Fruit fly (Drosophila melanogaster) whole organism, embryonic: ENCODE measurements around the gene CG6126.
A peak's percentile ranks its signal among the peaks of the same experiment; 100 is the strongest.

Source experiments
- Asciz ChIP-seq: fragments of 200-800 bp; sonication (Bioruptor generic); optimal IDR thresholded peaks from 2 replicates; lab custom pipeline; 2017; ENCODE audit warnings: missing biosample characterization, mild to moderate bottlenecking, missing genetic modification characterization, missing genetic modification reagents
- Atf6 ChIP-seq: fragments of 200-800 bp; sonication (Bioruptor generic); IDR thresholded peaks from 2 replicates; pipeline ENCODE4 v1.3.6; 2022; ENCODE audit warnings: missing biosample characterization, missing genetic modification characterization
- BEAF-32 ChIP-seq: fragments of 200-800 bp; sonication (Bioruptor generic); optimal IDR thresholded peaks from 3 replicates; lab custom pipeline; 2017; ENCODE audit warnings: missing biosample characterization, missing genetic modification characterization, mild to moderate bottlenecking, moderate library complexity, missing genetic modification reagents
- Bteb2 ChIP-seq: fragments of 200-800 bp; sonication (Bioruptor generic); optimal IDR thresholded peaks from 2 replicates; lab custom pipeline; 2016; ENCODE audit warnings: missing biosample characterization, missing genetic modification characterization
- CG10147 ChIP-seq: fragments of 200-800 bp; sonication (Bioruptor generic); optimal IDR thresholded peaks from 2 replicates; lab custom pipeline; 2019; ENCODE audit warnings: missing biosample characterization, mild to moderate bottlenecking, missing genetic modification characterization, moderate library complexity
- CG10654 ChIP-seq: fragments of 200-800 bp; sonication (Bioruptor generic); optimal IDR thresholded peaks from 2 replicates; lab custom pipeline; 2016; ENCODE audit warnings: missing biosample characterization, missing genetic modification characterization
- CG12071 ChIP-seq: fragments of 200-800 bp; sonication (Bioruptor generic); optimal IDR thresholded peaks from 3 replicates; lab custom pipeline; 2018; ENCODE audit warnings: missing biosample characterization, mild to moderate bottlenecking, missing genetic modification characterization
- CG12769 ChIP-seq: fragments of 200-800 bp; sonication (Bioruptor generic); optimal IDR thresholded peaks from 2 replicates; lab custom pipeline; 2019; ENCODE audit warnings: missing biosample characterization, mild to moderate bottlenecking, missing genetic modification characterization, moderate library complexity
- CG14710 ChIP-seq: fragments of 200-800 bp; sonication (Bioruptor generic); optimal IDR thresholded peaks from 3 replicates; lab custom pipeline; 2019; ENCODE audit warnings: missing biosample characterization, mild to moderate bottlenecking, missing genetic modification characterization, moderate library complexity
- CG1647 ChIP-seq: fragments of 200-800 bp; sonication (Bioruptor generic); optimal IDR thresholded peaks from 3 replicates; lab custom pipeline; 2016; ENCODE audit warnings: missing biosample characterization, missing genetic modification characterization
- CG16815 ChIP-seq: fragments of 200-800 bp; sonication (Bioruptor generic); optimal IDR thresholded peaks from 3 replicates; lab custom pipeline; 2017; ENCODE audit warnings: missing biosample characterization, mild to moderate bottlenecking, missing genetic modification characterization
- CG17361 ChIP-seq: fragments of 200-800 bp; sonication (Bioruptor generic); IDR thresholded peaks from 3 replicates; pipeline ENCODE4 v1.3.6; 2022; ENCODE audit warnings: missing biosample characterization, missing genetic modification characterization
- CG17385 ChIP-seq: fragments of 200-800 bp; sonication (Bioruptor generic); optimal IDR thresholded peaks from 3 replicates; lab custom pipeline; 2018; ENCODE audit warnings: missing biosample characterization, mild to moderate bottlenecking, missing genetic modification characterization
- CG2678 ChIP-seq: fragments of 200-800 bp; sonication (Bioruptor generic); optimal IDR thresholded peaks from 3 replicates; lab custom pipeline; 2019; ENCODE audit warnings: missing biosample characterization, mild to moderate bottlenecking, missing genetic modification characterization, moderate library complexity
- CG4617 ChIP-seq: fragments of 200-800 bp; sonication (Bioruptor generic); optimal IDR thresholded peaks from 3 replicates; lab custom pipeline; 2016; ENCODE audit warnings: missing biosample characterization, missing genetic modification characterization, borderline replicate concordance
- CG5180 ChIP-seq: fragments of 200-800 bp; sonication (Bioruptor generic); optimal IDR thresholded peaks from 3 replicates; lab custom pipeline; 2017; ENCODE audit warnings: missing biosample characterization, missing genetic modification characterization, mild to moderate bottlenecking, moderate library complexity, missing genetic modification reagents
- CG6683 ChIP-seq: fragments of 200-800 bp; sonication (Bioruptor generic); optimal IDR thresholded peaks from 2 replicates; lab custom pipeline; 2017; ENCODE audit warnings: missing biosample characterization, mild to moderate bottlenecking, missing genetic modification characterization, missing genetic modification reagents
- CG6765 ChIP-seq: fragments of 200-800 bp; sonication (Bioruptor generic); optimal IDR thresholded peaks from 3 replicates; lab custom pipeline; 2017; ENCODE audit warnings: missing biosample characterization, mild to moderate bottlenecking, missing genetic modification characterization
- CG6813 ChIP-seq: fragments of 200-800 bp; sonication (Bioruptor generic); optimal IDR thresholded peaks from 2 replicates; lab custom pipeline; 2017; ENCODE audit warnings: missing biosample characterization, missing genetic modification characterization, mild to moderate bottlenecking, moderate library complexity, missing genetic modification reagents
- CG8478 ChIP-seq: fragments of >200 bp; optimal IDR thresholded peaks from 2 replicates; lab custom pipeline; 2018
- CG8924 ChIP-seq: fragments of 200-800 bp; optimal IDR thresholded peaks from 3 replicates; lab custom pipeline; 2019; ENCODE audit warnings: missing biosample characterization, mild to moderate bottlenecking, missing genetic modification characterization, moderate library complexity
- D19A ChIP-seq: fragments of 200-800 bp; optimal IDR thresholded peaks from 3 replicates; lab custom pipeline; 2019; ENCODE audit warnings: missing biosample characterization, mild to moderate bottlenecking, missing genetic modification characterization, moderate library complexity
- Dbx ChIP-seq: fragments of 200-800 bp; sonication (Bioruptor generic); IDR thresholded peaks from 3 replicates; pipeline ENCODE4 v1.3.6; 2022; ENCODE audit warnings: missing biosample characterization, missing genetic modification characterization
- Dref ChIP-seq: fragments of 200-800 bp; sonication (Bioruptor generic); IDR thresholded peaks from 2 replicates; pipeline ENCODE4 v1.3.6; 2022; ENCODE audit warnings: missing biosample characterization, missing genetic modification characterization
- Gug ChIP-seq: fragments of 200-800 bp; sonication (Bioruptor generic); IDR thresholded peaks from 4 replicates; pipeline ENCODE4 v1.3.6; 2022; ENCODE audit warnings: missing biosample characterization, missing genetic modification characterization
- NfI ChIP-seq: fragments of 200-800 bp; sonication (Bioruptor generic); optimal IDR thresholded peaks from 3 replicates; lab custom pipeline; 2018; ENCODE audit warnings: missing biosample characterization, mild to moderate bottlenecking, missing genetic modification characterization, moderate library complexity
- Oli ChIP-seq: fragments of 200-800 bp; sonication (Bioruptor generic); optimal IDR thresholded peaks from 2 replicates; lab custom pipeline; 2018; ENCODE audit warnings: missing biosample characterization, mild to moderate bottlenecking, missing genetic modification characterization, moderate library complexity
- Scr ChIP-seq: fragments of 200-800 bp; sonication (Bioruptor generic); IDR thresholded peaks from 2 replicates; pipeline ENCODE4 v1.3.6; 2022; ENCODE audit warnings: missing biosample characterization, missing genetic modification characterization; ENCODE audit not compliant: partially characterized antibody
- Spps ChIP-seq: fragments of 200-800 bp; sonication (Bioruptor generic); optimal IDR thresholded peaks from 2 replicates; lab custom pipeline; 2018; ENCODE audit warnings: missing biosample characterization, mild to moderate bottlenecking, missing genetic modification characterization
- abd-A ChIP-seq: fragments of 200-800 bp; sonication (Bioruptor generic); optimal IDR thresholded peaks from 3 replicates; lab custom pipeline; 2019; ENCODE audit warnings: missing biosample characterization, mild to moderate bottlenecking, missing genetic modification characterization, moderate library complexity
- ap ChIP-seq: fragments of 200-800 bp; sonication (Bioruptor generic); IDR thresholded peaks from 2 replicates; pipeline ENCODE4 v1.3.6; 2022; ENCODE audit warnings: missing biosample characterization, missing genetic modification characterization
- az2 ChIP-seq: fragments of 200-800 bp; sonication (Bioruptor generic); optimal IDR thresholded peaks from 3 replicates; lab custom pipeline; 2016; ENCODE audit warnings: missing biosample characterization, missing genetic modification characterization
- cg ChIP-seq: fragments of 200-800 bp; sonication (Bioruptor generic); optimal IDR thresholded peaks from 3 replicates; lab custom pipeline; 2019; ENCODE audit warnings: missing biosample characterization, mild to moderate bottlenecking, missing genetic modification characterization, moderate library complexity
- chif ChIP-seq, 2 experiments: fragments of 200-800 bp; sonication (Bioruptor generic); optimal IDR thresholded peaks; 3 replicates each; lab custom pipeline; 2016; ENCODE audit warnings: missing biosample characterization in 2 of 2, missing genetic modification characterization in 2 of 2
- croc ChIP-seq: fragments of 200-800 bp; sonication (Bioruptor generic); conservative IDR thresholded peaks from 3 replicates; pipeline ENCODE4 v1.3.6; 2022; ENCODE audit warnings: missing biosample characterization, missing genetic modification characterization
- fd64A ChIP-seq: fragments of 200-800 bp; sonication (Bioruptor generic); optimal IDR thresholded peaks from 3 replicates; lab custom pipeline; 2018; ENCODE audit warnings: missing biosample characterization, mild to moderate bottlenecking, missing genetic modification characterization
- her ChIP-seq: fragments of 200-800 bp; sonication (Bioruptor generic); optimal IDR thresholded peaks from 2 replicates; lab custom pipeline; 2016; ENCODE audit warnings: missing biosample characterization, missing genetic modification characterization
- hth ChIP-seq: fragments of >200 bp; optimal IDR thresholded peaks from 2 replicates; lab custom pipeline; 2017; ENCODE audit warnings: inconsistent platforms
- nau ChIP-seq: fragments of 200-800 bp; sonication (Bioruptor generic); optimal IDR thresholded peaks from 3 replicates; lab custom pipeline; 2017; ENCODE audit warnings: missing biosample characterization, mild to moderate bottlenecking, missing genetic modification characterization, missing genetic modification reagents
- nerfin-2 ChIP-seq: fragments of 200-800 bp; sonication (Bioruptor generic); IDR thresholded peaks from 2 replicates; pipeline ENCODE4 v1.3.6; 2022; ENCODE audit warnings: missing biosample characterization, missing genetic modification characterization; ENCODE audit not compliant: partially characterized antibody
- pan ChIP-seq, 4 experiments: fragments of >200 bp in 3 of 4; fragments of 200-800 bp in 1 of 4; sonication (Bioruptor generic) in 1 of 4; optimal IDR thresholded peaks in 3 of 4; IDR thresholded peaks in 1 of 4; 2 replicates each; pipeline versions ENCODE4 v1.3.6 to Lab custom; 2017 to 2022; ENCODE audit warnings: missing biosample characterization in 2 of 4, missing genetic modification characterization in 2 of 4, mixed read lengths in 1 of 4
- pho ChIP-seq: fragments of 200-800 bp; sonication (Bioruptor generic); optimal IDR thresholded peaks from 2 replicates; lab custom pipeline; 2016; ENCODE audit warnings: missing biosample characterization, missing genetic modification characterization
- pnt ChIP-seq: fragments of 200-800 bp; sonication (Bioruptor generic); optimal IDR thresholded peaks from 3 replicates; lab custom pipeline; 2016; ENCODE audit warnings: missing biosample characterization, missing genetic modification characterization
- repo ChIP-seq: fragments of 200-800 bp; sonication (Bioruptor generic); optimal IDR thresholded peaks from 2 replicates; lab custom pipeline; 2016; ENCODE audit warnings: missing biosample characterization, missing genetic modification characterization
- sug ChIP-seq: fragments of 200-800 bp; optimal IDR thresholded peaks from 2 replicates; lab custom pipeline; 2019; ENCODE audit warnings: missing biosample characterization, mild to moderate bottlenecking, missing genetic modification characterization, moderate library complexity
- tna ChIP-seq: fragments of 200-800 bp; sonication (Bioruptor generic); IDR thresholded peaks from 2 replicates; pipeline ENCODE4 v1.3.6; 2022; ENCODE audit warnings: missing biosample characterization, missing genetic modification characterization; ENCODE audit not compliant: partially characterized antibody
- tx ChIP-seq: fragments of 200-800 bp; sonication (Bioruptor generic); optimal IDR thresholded peaks from 2 replicates; lab custom pipeline; 2016; ENCODE audit warnings: missing biosample characterization, missing genetic modification characterization
- wdn ChIP-seq: fragments of 200-800 bp; sonication (Bioruptor generic); IDR thresholded peaks from 2 replicates; pipeline ENCODE4 v1.3.6; 2022; ENCODE audit warnings: missing biosample characterization, missing genetic modification characterization

Gene CG6126

dm6 chr3R:16236713-16237641, 34.1 kb upstream of the CG6126 start (continued):
- no peak for TF ChIP-seq pan (optimal IDR thresholded peaks at IDR 0.05; lab: Kevin White, UChicago)
- TF ChIP-seq pan (GFP tag; optimal IDR thresholded peaks at IDR 0.05 in 1 of 2, IDR thresholded peaks at IDR 0.05 in 1 of 2), result no peak
- peak; percentile 94 for TF ChIP-seq sug (tag; lab: Kevin White, UChicago)
- TF ChIP-seq Gug (GFP tag; lab: Robert Waterston, UW), result peak; percentile 98
- TF ChIP-seq ap, result no peak
- TF ChIP-seq CG1647 (GFP tag; lab: Kevin White, UChicago), result peak; percentile 82
- peak; percentile 90 for TF ChIP-seq fd64A (GFP tag; lab: Kevin White, UChicago)
- TF ChIP-seq her (GFP tag; lab: Kevin White, UChicago), result peak; percentile 57
- TF ChIP-seq CG17385 (GFP tag; lab: Kevin White, UChicago), result peak; percentile 97
- TF ChIP-seq pnt (GFP tag; lab: Kevin White, UChicago), result peak; percentile 79
- peak; percentile 68 for TF ChIP-seq pho
- peak; percentile 96 for TF ChIP-seq Asciz (GFP tag; lab: Kevin White, UChicago)
- peak; percentile 98 for TF ChIP-seq CG6765 (GFP tag; lab: Kevin White, UChicago)
- TF ChIP-seq CG5180 (GFP tag; lab: Kevin White, UChicago), result peak; percentile 92
- peak; percentile 97 for TF ChIP-seq CG6813
- TF ChIP-seq croc, result peak; percentile 97
- TF ChIP-seq hth (lab: Kevin White, UChicago), result no peak
- TF ChIP-seq CG12071, result peak; percentile 91
- TF ChIP-seq Oli (tag; lab: Kevin White, UChicago), result peak; percentile 98
- no peak for TF ChIP-seq nerfin-2 (GFP tag; lab: Robert Waterston, UW)
- peak; percentile 51 for TF ChIP-seq Bteb2 (GFP tag; lab: Kevin White, UChicago)
- no peak for TF ChIP-seq CG8478
- TF ChIP-seq cg (GFP tag; lab: Kevin White, UChicago), result peak; percentile 41
- no peak for TF ChIP-seq BEAF-32 (GFP tag; lab: Kevin White, UChicago)
- no peak for TF ChIP-seq Dbx
- TF ChIP-seq D19A (tag; lab: Kevin White, UChicago), result peak; percentile 97
- no peak for TF ChIP-seq Dref
- peak; percentile 75 for TF ChIP-seq tx (GFP tag; lab: Kevin White, UChicago)
- peak; percentile 99 for TF ChIP-seq CG12769 (tag; lab: Kevin White, UChicago)
- peak; percentile 96 for TF ChIP-seq CG6683
- peak; percentile 64 for TF ChIP-seq repo (GFP tag; lab: Kevin White, UChicago)
- TF ChIP-seq CG8924, result peak; percentile 99
- TF ChIP-seq Atf6, result no peak
- TF ChIP-seq wdn, result no peak
- peak; percentile 62 to 81 for TF ChIP-seq chif (GFP tag; optimal IDR thresholded peaks at IDR 0.05; lab: Kevin White, UChicago)
- peak; percentile 98 for TF ChIP-seq az2 (GFP tag; lab: Kevin White, UChicago)
- TF ChIP-seq CG17361 (GFP tag; lab: Robert Waterston, UW), result no peak
- peak; percentile 97 for TF ChIP-seq NfI (GFP tag; lab: Kevin White, UChicago)
- TF ChIP-seq Scr (GFP tag; lab: Robert Waterston, UW), result no peak
- peak; percentile 95 for TF ChIP-seq CG16815 (GFP tag; lab: Kevin White, UChicago)
- TF ChIP-seq nau (GFP tag; lab: Kevin White, UChicago), result peak; percentile 91
- TF ChIP-seq Spps (tag; lab: Kevin White, UChicago), result peak; percentile 97
- peak; percentile 97 for TF ChIP-seq CG10147 (GFP tag; lab: Kevin White, UChicago)
- TF ChIP-seq CG10654 (GFP tag; lab: Kevin White, UChicago), result peak; percentile 96
- no peak for TF ChIP-seq tna (GFP tag; lab: Robert Waterston, UW)
- TF ChIP-seq CG4617 (GFP tag; lab: Kevin White, UChicago), result peak; percentile 93
- peak; percentile 99 for TF ChIP-seq abd-A
- peak; percentile 97 for TF ChIP-seq CG14710 (tag; lab: Kevin White, UChicago)
- TF ChIP-seq CG2678 (tag; lab: Kevin White, UChicago), result peak; percentile 100
